Worm (Caenorhabditis elegans) whole organism, young adult: ENCODE data around the gene cpz-2.

Experiments used
- B0019.2 ChIP-seq: fragments of 200-800 bp; sonication (Bioruptor generic); conservative IDR thresholded peaks from 2 replicates; pipeline ENCODE4 v1.3.6; 2022; ENCODE audit warnings: missing genetic modification reagents, missing genetic modification characterization, missing compliant biosample characterization
- C17E4.6 ChIP-seq: fragments of 200-800 bp; sonication (Bioruptor generic); IDR thresholded peaks from 2 replicates; pipeline ENCODE4 v1.3.6; 2022; ENCODE audit warnings: missing genetic modification reagents, missing genetic modification characterization, missing compliant biosample characterization
- F49E8.2 ChIP-seq: sonication (generic microtip); optimal IDR thresholded peaks from 3 replicates; lab custom pipeline; 2017; ENCODE audit warnings: missing genetic modification characterization, mild to moderate bottlenecking, missing compliant biosample characterization, antibody characterized with exemption, moderate library complexity; ENCODE audit not compliant: insufficient read depth
- F57A8.1 ChIP-seq: fragments of 200-800 bp; sonication (Bioruptor generic); optimal IDR thresholded peaks from 2 replicates; lab custom pipeline; 2018; ENCODE audit warnings: mild to moderate bottlenecking, missing genetic modification characterization, moderate library complexity, missing compliant biosample characterization
- K11D2.4 ChIP-seq: fragments of 200-800 bp; sonication (Bioruptor generic); IDR thresholded peaks from 2 replicates; pipeline ENCODE4 v1.3.6; 2022; ENCODE audit warnings: missing genetic modification reagents, missing genetic modification characterization, missing compliant biosample characterization
- K12H6.12 ChIP-seq: fragments of 200-800 bp; sonication (Bioruptor generic); optimal IDR thresholded peaks from 2 replicates; lab custom pipeline; 2018; ENCODE audit warnings: mild to moderate bottlenecking, missing genetic modification characterization, missing compliant biosample characterization
- Y56A3A.18 ChIP-seq: fragments of 200-800 bp; sonication (Bioruptor generic); IDR thresholded peaks from 2 replicates; pipeline ENCODE4 v1.3.6; 2022; ENCODE audit warnings: missing genetic modification reagents, missing genetic modification characterization, missing compliant biosample characterization
- ama-1 ChIP-seq, 3 experiments: fragments of 150-350 bp in 1 of 3; sonication (generic microtip) in 2 of 3; optimal IDR thresholded peaks; 2 replicates each; lab custom pipeline; 2014 to 2018; ENCODE audit warnings: missing biosample characterization in 2 of 3, missing genetic modification characterization in 2 of 3, missing genetic modification reagents in 2 of 3
- athp-1 ChIP-seq: sonication (generic microtip); optimal IDR thresholded peaks from 2 replicates; lab custom pipeline; 2017; ENCODE audit warnings: mild to moderate bottlenecking, missing genetic modification characterization, missing compliant biosample characterization
- attf-5 ChIP-seq: fragments of 200-800 bp; sonication (Bioruptor generic); optimal IDR thresholded peaks from 2 replicates; lab custom pipeline; 2018; ENCODE audit warnings: mild to moderate bottlenecking, missing genetic modification characterization, missing compliant biosample characterization
- bed-2 ChIP-seq: fragments of 200-800 bp; sonication (Bioruptor generic); IDR thresholded peaks from 2 replicates; pipeline ENCODE4 v1.3.6; 2022; ENCODE audit warnings: missing genetic modification reagents, missing genetic modification characterization, missing compliant biosample characterization
- ceh-100 ChIP-seq: fragments of 200-800 bp; sonication (Bioruptor generic); IDR thresholded peaks from 2 replicates; pipeline ENCODE4 v1.3.6; 2022; ENCODE audit warnings: missing genetic modification reagents, missing genetic modification characterization, missing compliant biosample characterization
- ceh-27 ChIP-seq: fragments of 200-800 bp; sonication (Bioruptor generic); optimal IDR thresholded peaks from 2 replicates; lab custom pipeline; 2018; ENCODE audit warnings: mild to moderate bottlenecking, missing genetic modification characterization, moderate library complexity, missing compliant biosample characterization
- ceh-79 ChIP-seq: sonication (generic microtip); optimal IDR thresholded peaks from 2 replicates; lab custom pipeline; 2017; ENCODE audit warnings: mild to moderate bottlenecking, missing genetic modification characterization, missing compliant biosample characterization
- ceh-91 ChIP-seq: fragments of 200-800 bp; sonication (Bioruptor generic); IDR thresholded peaks from 2 replicates; pipeline ENCODE4 v1.3.6; 2022; ENCODE audit warnings: missing genetic modification reagents, missing genetic modification characterization, missing compliant biosample characterization
- dpff-1 ChIP-seq: sonication (generic microtip); optimal IDR thresholded peaks from 2 replicates; lab custom pipeline; 2017; ENCODE audit warnings: mild to moderate bottlenecking, missing genetic modification characterization, missing compliant biosample characterization
- dpl-1 ChIP-seq: fragments of 150-350 bp; optimal IDR thresholded peaks from 2 replicates; lab custom pipeline; 2014; ENCODE audit warnings: missing biosample characterization, missing genetic modification reagents, missing genetic modification characterization
- egl-44 ChIP-seq: fragments of 200-800 bp; sonication (Bioruptor generic); IDR thresholded peaks from 2 replicates; pipeline ENCODE4 v1.3.6; 2022; ENCODE audit warnings: missing genetic modification reagents, missing genetic modification characterization, missing compliant biosample characterization
- ets-4 ChIP-seq: fragments of 200-800 bp; sonication (Bioruptor generic); optimal IDR thresholded peaks from 2 replicates; lab custom pipeline; 2018; ENCODE audit warnings: mild to moderate bottlenecking, missing genetic modification characterization, missing compliant biosample characterization
- him-1 ChIP-seq: sonication (generic microtip); optimal IDR thresholded peaks from 2 replicates; lab custom pipeline; 2016; ENCODE audit warnings: missing genotype, missing genetic modification reagents, missing genetic modification characterization, missing compliant biosample characterization
- hlh-12 ChIP-seq: sonication (generic microtip); optimal IDR thresholded peaks from 2 replicates; lab custom pipeline; 2016; ENCODE audit warnings: missing genetic modification characterization, missing compliant biosample characterization
- hlh-26 ChIP-seq: fragments of 200-800 bp; sonication (Bioruptor generic); conservative IDR thresholded peaks from 2 replicates; pipeline ENCODE4 v1.3.6; 2022; ENCODE audit warnings: missing genetic modification reagents, missing genetic modification characterization, missing compliant biosample characterization
- hmg-1.2 ChIP-seq: fragments of 200-800 bp; sonication (Bioruptor generic); IDR thresholded peaks from 2 replicates; pipeline ENCODE4 v1.3.6; 2022; ENCODE audit warnings: missing genetic modification reagents, missing genetic modification characterization, missing compliant biosample characterization
- hrde-1 ChIP-seq: sonication (generic microtip); optimal IDR thresholded peaks from 2 replicates; lab custom pipeline; 2016; ENCODE audit warnings: missing genetic modification characterization, mild to moderate bottlenecking, missing compliant biosample characterization, moderate library complexity, missing genotype, missing genetic modification reagents, borderline replicate concordance
- let-526 ChIP-seq: fragments of 200-800 bp; sonication (Bioruptor generic); IDR thresholded peaks from 2 replicates; pipeline ENCODE4 v1.3.6; 2022; ENCODE audit warnings: missing genetic modification reagents, missing genetic modification characterization, missing compliant biosample characterization
- lin-35 ChIP-seq, 3 experiments: fragments of 150-350 bp in 2 of 3; sonication (generic microtip) in 1 of 3; optimal IDR thresholded peaks; 2 replicates each; lab custom pipeline; 2014 to 2018; ENCODE audit warnings: missing biosample characterization in 3 of 3, missing genetic modification characterization in 3 of 3, missing genetic modification reagents in 3 of 3
- lsy-27 ChIP-seq: sonication (generic microtip); optimal IDR thresholded peaks from 2 replicates; lab custom pipeline; 2017; ENCODE audit warnings: missing genetic modification characterization, mild to moderate bottlenecking, missing compliant biosample characterization, antibody characterized with exemption, missing genotype, borderline replicate concordance; ENCODE audit not compliant: insufficient read depth
- madf-3 ChIP-seq: fragments of 200-800 bp; sonication (Bioruptor generic); IDR thresholded peaks from 2 replicates; pipeline ENCODE4 v1.3.6; 2022; ENCODE audit warnings: missing genetic modification reagents, missing genetic modification characterization, missing compliant biosample characterization
- madf-6 ChIP-seq: fragments of 200-800 bp; sonication (Bioruptor generic); IDR thresholded peaks from 2 replicates; pipeline ENCODE4 v1.3.6; 2022; ENCODE audit warnings: missing genetic modification reagents, missing genetic modification characterization, missing compliant biosample characterization
- mel-28 ChIP-seq: sonication (generic microtip); optimal IDR thresholded peaks from 2 replicates; lab custom pipeline; 2016; ENCODE audit warnings: borderline replicate concordance, mild to moderate bottlenecking, missing genetic modification characterization, missing compliant biosample characterization
- nhr-179 ChIP-seq: sonication (generic microtip); optimal IDR thresholded peaks from 2 replicates; lab custom pipeline; 2016; ENCODE audit warnings: mild to moderate bottlenecking, missing genetic modification characterization, missing compliant biosample characterization
- nhr-90 ChIP-seq: sonication (generic microtip); optimal IDR thresholded peaks from 2 replicates; lab custom pipeline; 2016; ENCODE audit warnings: missing genotype, mild to moderate bottlenecking, missing genetic modification characterization, missing compliant biosample characterization
- rcor-1 ChIP-seq: fragments of 200-800 bp; sonication (Bioruptor generic); IDR thresholded peaks from 2 replicates; pipeline ENCODE4 v1.3.6; 2022; ENCODE audit warnings: missing genetic modification reagents, missing genetic modification characterization, missing compliant biosample characterization
- repo-1 ChIP-seq: sonication (generic microtip); optimal IDR thresholded peaks from 2 replicates; lab custom pipeline; 2017; ENCODE audit warnings: mild to moderate bottlenecking, missing genetic modification characterization, missing compliant biosample characterization
- rpc-1 ChIP-seq, 2 experiments: fragments of 150-350 bp in 1 of 2; sonication (generic microtip) in 1 of 2; optimal IDR thresholded peaks; 2 replicates each; lab custom pipeline; 2014 to 2018; ENCODE audit warnings: missing biosample characterization in 1 of 2, missing genetic modification characterization in 1 of 2, missing genetic modification reagents in 1 of 2, missing genotype in 1 of 2
- snpc-1.3 ChIP-seq: sonication (generic microtip); optimal IDR thresholded peaks from 2 replicates; lab custom pipeline; 2017; ENCODE audit warnings: missing genetic modification characterization, mild to moderate bottlenecking, missing compliant biosample characterization, antibody characterized with exemption, moderate library complexity, missing genotype, missing genetic modification reagents; ENCODE audit not compliant: insufficient read depth
- snpc-4 ChIP-seq, 5 experiments: fragments of 150-350 bp in 1 of 5; sonication (generic microtip) in 4 of 5; optimal IDR thresholded peaks; 2 replicates each; lab custom pipeline; 2014 to 2018; ENCODE audit warnings: missing genetic modification characterization in 5 of 5, missing biosample characterization in 3 of 5, antibody characterized with exemption in 2 of 5, mild to moderate bottlenecking in 2 of 5, missing compliant biosample characterization in 2 of 5, missing genotype in 2 of 5, moderate library complexity in 2 of 5, missing genetic modification reagents in 1 of 5
- somi-1 ChIP-seq: fragments of 200-800 bp; sonication (Bioruptor generic); optimal IDR thresholded peaks from 2 replicates; lab custom pipeline; 2018; ENCODE audit warnings: mild to moderate bottlenecking, missing genetic modification characterization, missing compliant biosample characterization
- tlf-1 ChIP-seq: fragments of 200-800 bp; sonication (Bioruptor generic); optimal IDR thresholded peaks from 2 replicates; lab custom pipeline; 2018; ENCODE audit warnings: mild to moderate bottlenecking, missing genetic modification characterization, missing compliant biosample characterization
- ztf-22 ChIP-seq: fragments of 200-800 bp; sonication (Bioruptor generic); optimal IDR thresholded peaks from 2 replicates; lab custom pipeline; 2018; ENCODE audit warnings: mild to moderate bottlenecking, missing genetic modification characterization, moderate library complexity, missing compliant biosample characterization
- ztf-26 ChIP-seq: sonication (generic microtip); optimal IDR thresholded peaks from 2 replicates; lab custom pipeline; 2017; ENCODE audit warnings: missing genetic modification characterization, missing compliant biosample characterization

Gene cpz-2

ce11 chrV:13358823-13359592 is 22.0 kb upstream of the cpz-2 start, which contains the start of gene F32H5.3:
F32H5.3 (plus strand) TSS chrV:13359335.
- TF ChIP-seq mel-28 (tag; lab: Kevin White, UChicago) = no peak
- TF ChIP-seq madf-3 (GFP tag; lab: Robert Waterston, UW) = no peak
- TF ChIP-seq lin-35 (GFP tag; optimal IDR thresholded peaks at IDR 0.05; lab: Kevin White, UChicago) = no peak
- TF ChIP-seq tlf-1 (GFP tag; lab: Kevin White, UChicago) = no peak
- no peak for TF ChIP-seq ama-1 (optimal IDR thresholded peaks at IDR 0.05; lab: Kevin White, UChicago)
- TF ChIP-seq ama-1 (GFP tag; optimal IDR thresholded peaks at IDR 0.05; lab: Kevin White, UChicago) = no peak
- TF ChIP-seq K12H6.12 (tag; lab: Kevin White, UChicago) = no peak

- TF ChIP-seq ceh-100 (GFP tag; lab: Robert Waterston, UW) (no peak), Y56A3A.18 (GFP tag; lab: Robert Waterston, UW) (no peak), hlh-26 (GFP tag; lab: Robert Waterston, UW) (no peak), ceh-27 (no peak), bed-2 (no peak), somi-1 (no peak), ceh-91 (GFP tag; lab: Robert Waterston, UW) (no peak), him-1 (tag; lab: Kevin White, UChicago) (no peak), nhr-90 (no peak), madf-6 (no peak), F57A8.1 (GFP tag; lab: Kevin White, UChicago) (no peak), hlh-12 (tag; lab: Kevin White, UChicago) (no peak), K11D2.4 (GFP tag; lab: Robert Waterston, UW) (no peak)
These were observed 20.7 kb upstream of the cpz-2 start, which contains the start of gene F32H5.4 for ce11 chrV:13360254-13360653. F32H5.4 (plus strand) TSS chrV:13360554.

ce11 chrV:13363415-13363814 is 17.6 kb upstream of the cpz-2 start, which contains the start of gene srg-46:
srg-46 (plus strand) TSS chrV:13363715.
- no peak for TF ChIP-seq somi-1
- TF ChIP-seq hrde-1 = no peak
- TF ChIP-seq nhr-179 = no peak
- no peak for TF ChIP-seq egl-44 (GFP tag; lab: Robert Waterston, UW)
- TF ChIP-seq ets-4 = no peak
- no peak for TF ChIP-seq snpc-4 (GFP tag; optimal IDR thresholded peaks at IDR 0.05; lab: Kevin White, UChicago)
- TF ChIP-seq snpc-4 (tag; optimal IDR thresholded peaks at IDR 0.05; lab: Kevin White, UChicago) = no peak
- no peak for TF ChIP-seq rpc-1 (optimal IDR thresholded peaks at IDR 0.05; lab: Kevin White, UChicago)
- TF ChIP-seq rpc-1 (tag; optimal IDR thresholded peaks at IDR 0.05; lab: Kevin White, UChicago) = no peak
- TF ChIP-seq hmg-1.2 (GFP tag; lab: Robert Waterston, UW) = no peak
- no peak for TF ChIP-seq repo-1 (tag; lab: Kevin White, UChicago)
- no peak for TF ChIP-seq him-1 (tag; lab: Kevin White, UChicago)
- no peak for TF ChIP-seq snpc-1.3 (tag; lab: Kevin White, UChicago)
- TF ChIP-seq ztf-22 (GFP tag; lab: Kevin White, UChicago) = no peak
- no peak for TF ChIP-seq dpff-1 (tag; lab: Kevin White, UChicago)
- TF ChIP-seq, all 124 proteins: peak for 0

- TF ChIP-seq dpl-1 (GFP tag; lab: Kevin White, UChicago) = no peak
- TF ChIP-seq dpff-1 (tag; lab: Kevin White, UChicago) = no peak
- no peak for TF ChIP-seq athp-1
- TF ChIP-seq F49E8.2 (tag; lab: Kevin White, UChicago) = no peak
- no peak for TF ChIP-seq ceh-91 (GFP tag; lab: Robert Waterston, UW)
- no peak for TF ChIP-seq rcor-1 (GFP tag; lab: Robert Waterston, UW)
- TF ChIP-seq attf-5 (GFP tag; lab: Kevin White, UChicago) = no peak
- no peak for TF ChIP-seq B0019.2 (GFP tag; lab: Robert Waterston, UW)
- TF ChIP-seq C17E4.6 = no peak
- no peak for TF ChIP-seq ceh-79 (tag; lab: Kevin White, UChicago)
- no peak for TF ChIP-seq mel-28 (tag; lab: Kevin White, UChicago)
- no peak for TF ChIP-seq ztf-22 (GFP tag; lab: Kevin White, UChicago)
- TF ChIP-seq ztf-26 (tag; lab: Kevin White, UChicago) = no peak
- TF ChIP-seq lsy-27 (tag; lab: Kevin White, UChicago) = no peak
- no peak for TF ChIP-seq let-526 (GFP tag; lab: Robert Waterston, UW)
These were observed 16.8 kb upstream of the cpz-2 start for ce11 chrV:13364227-13364626.
